Worm (Caenorhabditis elegans): Measurements from ENCODE around the gene pgp-13.

pgp-13 gene

DNA sequence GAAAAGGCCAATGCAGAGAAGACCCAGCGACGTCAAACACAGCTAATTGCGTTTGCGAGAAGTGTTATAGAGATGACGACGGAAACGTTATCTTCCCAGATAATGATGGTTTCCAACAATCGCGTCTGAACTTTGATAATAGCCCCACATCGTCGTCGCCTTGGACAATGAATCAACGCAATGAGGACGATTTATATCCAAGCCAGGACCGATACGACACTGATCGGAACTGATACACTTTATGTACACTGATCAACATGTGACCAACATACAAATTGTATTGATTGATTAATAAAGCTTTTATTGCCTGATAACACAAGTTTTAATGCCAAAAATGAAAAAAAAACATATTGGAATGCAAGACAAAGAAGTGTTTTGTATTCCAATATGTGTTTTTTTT is 54.5 kb downstream of the pgp-13 start:
- no peak for TF ChIP-seq pha-4 (tag; optimal IDR thresholded peaks at IDR 0.05)
- no peak for TF ChIP-seq pag-3 (tag; optimal IDR thresholded peaks at IDR 0.05; ENCODE audit: borderline replicate concordance)
- no peak for TF ChIP-seq nhr-11 (tag; optimal IDR thresholded peaks at IDR 0.05)
- TF ChIP-seq ceh-24 (tag; optimal IDR thresholded peaks at IDR 0.05): no peak
- TF ChIP-seq dmd-4 (tag; optimal IDR thresholded peaks at IDR 0.05; ENCODE audit: borderline replicate concordance): no peak
- TF ChIP-seq nfya-1 (tag; optimal IDR thresholded peaks at IDR 0.05): no peak
- no peak for TF ChIP-seq C38D4.7 (GFP tag; optimal IDR thresholded peaks at IDR 0.05)
- TF ChIP-seq unc-3 (GFP tag; conservative IDR thresholded peaks at IDR 0.05): no peak
- no peak for TF ChIP-seq unc-3 (tag; optimal IDR thresholded peaks at IDR 0.05)
- no peak for TF ChIP-seq nhr-232 (tag; optimal IDR thresholded peaks at IDR 0.05)
- TF ChIP-seq ceh-6 (GFP tag; optimal IDR thresholded peaks at IDR 0.05): no peak
